Fruit fly (Drosophila melanogaster): ENCODE results near the gene obst-H.
A peak's percentile ranks its signal among the peaks of the same experiment; 100 is the strongest.

The obst-H gene

dm6 chr3L:15507148-15507896, 21.7 kb downstream of the obst-H start (continued):
- TF ChIP-seq ci (GFP tag; IDR thresholded peaks at IDR 0.05) (no peak), CG9437 (GFP tag; optimal IDR thresholded peaks at IDR 0.05) (peak; percentile 19), Abd-B (GFP tag; optimal IDR thresholded peaks at IDR 0.05) (no peak), croc (GFP tag; conservative IDR thresholded peaks at IDR 0.05) (no peak), Dbx (GFP tag; IDR thresholded peaks at IDR 0.05) (no peak), yki (optimal IDR thresholded peaks at IDR 0.05) (peak; percentile 66), CG31388 (GFP tag; optimal IDR thresholded peaks at IDR 0.05) (no peak), CG4707 (GFP tag; optimal IDR thresholded peaks at IDR 0.05) (peak; percentile 47), Atf-2 (GFP tag; optimal IDR thresholded peaks at IDR 0.05) (no peak), Trl (optimal IDR thresholded peaks at IDR 0.05) (peak; percentile 95 to 97), Trl (GFP tag; optimal IDR thresholded peaks at IDR 0.05) (no peak), dm (GFP tag; optimal IDR thresholded peaks at IDR 0.05) (peak; percentile 33), Doc3 (GFP tag; IDR thresholded peaks at IDR 0.05; ENCODE audit: partially characterized antibody) (0 out of 3 replicates have a peak, but pooled peaks have one; percentile 11), gt (GFP tag; IDR thresholded peaks at IDR 0.05) (no peak), Dll (GFP tag; IDR thresholded peaks at IDR 0.05; ENCODE audit: partially characterized antibody) (0 out of 4 replicates have a peak, but pooled peaks have one; percentile 46), Xrp1 (GFP tag; IDR thresholded peaks at IDR 0.05) (0 out of 2 replicates have a peak, but pooled peaks have one; percentile 4), dmrt11E (tag; optimal IDR thresholded peaks at IDR 0.05) (no peak), cad (GFP tag; optimal IDR thresholded peaks at IDR 0.05) (peak; percentile 2), Opbp (GFP tag; IDR thresholded peaks at IDR 0.05; ENCODE audit: partially characterized antibody) (0 out of 3 replicates have a peak, but pooled peaks have one; percentile 10), Pdp1 (GFP tag; optimal IDR thresholded peaks at IDR 0.05) (peak in 1 of 2 experiments; percentile 90), Dip3 (GFP tag; optimal IDR thresholded peaks at IDR 0.05) (no peak), vvl (GFP tag; IDR thresholded peaks at IDR 0.05) (no peak), CG14441 (GFP tag; IDR thresholded peaks at IDR 0.05) (peak; percentile 9; the same call in 1 of the 2 replicates), pros (GFP tag; optimal IDR thresholded peaks at IDR 0.05) (peak; percentile 2), cwo (GFP tag; optimal IDR thresholded peaks at IDR 0.05) (peak; percentile 15)

- peak in 1 of 2 experiments; percentile 58 for TF ChIP-seq Pdp1 (GFP tag; optimal IDR thresholded peaks at IDR 0.05)
- TF ChIP-seq exex (tag; optimal IDR thresholded peaks at IDR 0.05) = peak; percentile 25
- TF ChIP-seq BtbVII (GFP tag; optimal IDR thresholded peaks at IDR 0.05) = peak; percentile 11
- TF ChIP-seq trem (tag; optimal IDR thresholded peaks at IDR 0.05) = no peak
- TF ChIP-seq Med (GFP tag) = peak; percentile 21
- TF ChIP-seq Bdp1 (GFP tag; optimal IDR thresholded peaks at IDR 0.05) = no peak
- TF ChIP-seq CG8281 (tag; optimal IDR thresholded peaks at IDR 0.05) = no peak
- TF ChIP-seq mirr (GFP tag; optimal IDR thresholded peaks at IDR 0.05) = peak; percentile 8
- TF ChIP-seq sens (GFP tag) = peak; percentile 66
Measured at dm6 chr3L:15506174-15506926, 22.7 kb downstream of the obst-H start.

dm6 chr3L:15504687-15505086, 24.4 kb downstream of the obst-H start, which contains the start of gene CG7857:
CG7857 (minus strand) TSS chr3L:15504894.
- no peak for TF ChIP-seq ken (GFP tag; IDR thresholded peaks at IDR 0.05)
- no peak for TF ChIP-seq Dfd (GFP tag; optimal IDR thresholded peaks at IDR 0.05)
- TF ChIP-seq CG6791 (GFP tag; IDR thresholded peaks at IDR 0.05; ENCODE audit: partially characterized antibody) = no peak
- TF ChIP-seq stwl (tag; optimal IDR thresholded peaks at IDR 0.05) = peak; percentile 78
- TF ChIP-seq ham (GFP tag; IDR thresholded peaks at IDR 0.05) = no peak
- no peak for TF ChIP-seq CG30403 (GFP tag; optimal IDR thresholded peaks at IDR 0.05)
- TF ChIP-seq cad (GFP tag; optimal IDR thresholded peaks at IDR 0.05) = no peak
- peak; percentile 58 for TF ChIP-seq CG9797 (GFP tag; optimal IDR thresholded peaks at IDR 0.05)
- TF ChIP-seq BEAF-32 (GFP tag; optimal IDR thresholded peaks at IDR 0.05) = peak; percentile 56
- TF ChIP-seq CG4424 (GFP tag; optimal IDR thresholded peaks at IDR 0.05) = no peak
- no peak for TF ChIP-seq CG8388 (GFP tag; optimal IDR thresholded peaks at IDR 0.05)
- TF ChIP-seq CG11695 (GFP tag; IDR thresholded peaks at IDR 0.05) = no peak
- TF ChIP-seq exex (tag; optimal IDR thresholded peaks at IDR 0.05) = no peak
- peak; percentile 81 for TF ChIP-seq E2f2 (GFP tag; IDR thresholded peaks at IDR 0.05)
- TF ChIP-seq MESR4 (GFP tag; optimal IDR thresholded peaks at IDR 0.05) = peak; percentile 32
- TF ChIP-seq CG7556 (GFP tag; optimal IDR thresholded peaks at IDR 0.05) = no peak

Data from whole organism, embryonic.